Worm (Caenorhabditis elegans): ENCODE measurements around the gene wago-10.

The wago-10 gene

ce11 chrV:360068-360467 lies 16.8 kb downstream of the wago-10 start:
- TF ChIP-seq fkh-8 (tag; optimal IDR thresholded peaks at IDR 0.05): no peak
- TF ChIP-seq swsn-7 (tag; optimal IDR thresholded peaks at IDR 0.05): no peak
- no peak for TF ChIP-seq ztf-11 (tag; optimal IDR thresholded peaks at IDR 0.05)
- TF ChIP-seq ceh-88 (GFP tag; IDR thresholded peaks at IDR 0.05): no peak
- TF ChIP-seq unc-30 (tag; optimal IDR thresholded peaks at IDR 0.05): no peak
- no peak for TF ChIP-seq efl-1 (optimal IDR thresholded peaks at IDR 0.05)
- peak in 1 of 2 experiments; percentile 52 for TF ChIP-seq efl-1 (GFP tag; optimal IDR thresholded peaks at IDR 0.05 in 1 of 2)

- TF ChIP-seq nhr-71 (tag; optimal IDR thresholded peaks at IDR 0.05) (no peak), nhr-84 (tag; optimal IDR thresholded peaks at IDR 0.05) (no peak), efl-1 (optimal IDR thresholded peaks at IDR 0.05) (no peak), efl-1 (GFP tag; optimal IDR thresholded peaks at IDR 0.05 in 1 of 2) (peak in 1 of 2 experiments; percentile 80), nhr-47 (tag; optimal IDR thresholded peaks at IDR 0.05) (no peak), irx-1 (tag; optimal IDR thresholded peaks at IDR 0.05) (no peak), zip-4 (GFP tag; optimal IDR thresholded peaks at IDR 0.05) (no peak)
Measured at ce11 chrV:361291-361690, 18.1 kb downstream of the wago-10 start.

- no peak for TF ChIP-seq fkh-4 (tag; optimal IDR thresholded peaks at IDR 0.05; ENCODE audit: borderline replicate concordance)
Measured at ce11 chrV:364650-365049, 21.4 kb downstream of the wago-10 start, which contains the start of gene mltn-6. TSS of gene mltn-6 (plus strand) at chrV:364950.

ce11 chrV:370033-370432 lies 26.8 kb downstream of the wago-10 start, which contains the start of gene mltn-7:
TSS of gene mltn-7 (plus strand) at chrV:370333.
- no peak for TF ChIP-seq lin-39 (tag; optimal IDR thresholded peaks at IDR 0.05)
- peak; percentile 15 for TF ChIP-seq blmp-1 (tag; optimal IDR thresholded peaks at IDR 0.05)
- no peak for TF ChIP-seq snu-23 (GFP tag; optimal IDR thresholded peaks at IDR 0.05)

- TF ChIP-seq mep-1 (tag; optimal IDR thresholded peaks at IDR 0.05) (no peak), aly-2 (tag; optimal IDR thresholded peaks at IDR 0.05) (no peak), lin-35 (GFP tag; optimal IDR thresholded peaks at IDR 0.05) (no peak), alr-1 (tag; optimal IDR thresholded peaks at IDR 0.05; ENCODE audit: borderline replicate concordance) (no peak), xbp-1 (tag; optimal IDR thresholded peaks at IDR 0.05) (no peak)
Measured at ce11 chrV:373192-373591, 30.0 kb downstream of the wago-10 start.

ce11 chrV:376790-377189 lies 33.6 kb downstream of the wago-10 start:
- TF ChIP-seq unc-98 (GFP tag; IDR thresholded peaks at IDR 0.05) (no peak), nhr-90 (tag; optimal IDR thresholded peaks at IDR 0.05; ENCODE audit: poor library complexity) (no peak), efl-1 (optimal IDR thresholded peaks at IDR 0.05) (no peak), efl-1 (GFP tag; optimal IDR thresholded peaks at IDR 0.05 in 1 of 2) (peak in 1 of 2 experiments; percentile 35)

ce11 chrV:378231-378630 lies 35.0 kb downstream of the wago-10 start:
- TF ChIP-seq nhr-19 (GFP tag; conservative IDR thresholded peaks at IDR 0.05) (no peak), F16B12.6 (tag; optimal IDR thresholded peaks at IDR 0.05) (no peak), blmp-1 (tag; optimal IDR thresholded peaks at IDR 0.05) (peak; percentile 34), unc-130 (tag; optimal IDR thresholded peaks at IDR 0.05) (no peak), nhr-47 (tag; optimal IDR thresholded peaks at IDR 0.05) (no peak), lir-3 (tag; optimal IDR thresholded peaks at IDR 0.05; ENCODE audit: poor library complexity) (no peak), nhr-20 (tag; optimal IDR thresholded peaks at IDR 0.05) (peak; percentile 15), nhr-85 (tag) (peak; percentile 44), dsc-1 (tag; optimal IDR thresholded peaks at IDR 0.05) (no peak)
